Worm (Caenorhabditis elegans): ENCODE data around the gene T24C2.5.

- TF ChIP-seq nhr-11 (tag; optimal IDR thresholded peaks at IDR 0.05) (no peak), unc-42 (tag; optimal IDR thresholded peaks at IDR 0.05) (no peak), pqm-1 (tag; optimal IDR thresholded peaks at IDR 0.05) (no peak), nfya-1 (tag; optimal IDR thresholded peaks at IDR 0.05) (no peak), fkh-10 (GFP tag; optimal IDR thresholded peaks at IDR 0.05) (no peak)
Observed at ce11 chrX:14523275-14523674, 10.9 kb upstream of the T24C2.5 start, which contains the start of gene nspc-16.
